Worm (Caenorhabditis elegans): ENCODE data around the gene dpl-1.

The dpl-1 gene

ce11 chrII:9170851-9171250 is 1.1 kb downstream of the dpl-1 start:
- TF ChIP-seq lin-39 (tag; optimal IDR thresholded peaks at IDR 0.05): no peak
- TF ChIP-seq pqm-1 (tag; optimal IDR thresholded peaks at IDR 0.05): no peak
- no peak for TF ChIP-seq sup-37 (GFP tag; optimal IDR thresholded peaks at IDR 0.05)
- no peak for TF ChIP-seq nhr-28 (tag; optimal IDR thresholded peaks at IDR 0.05)
- no peak for TF ChIP-seq sptf-1 (tag; optimal IDR thresholded peaks at IDR 0.05)
- TF ChIP-seq nhr-47 (tag; optimal IDR thresholded peaks at IDR 0.05): no peak
- no peak for TF ChIP-seq jun-1 (tag; optimal IDR thresholded peaks at IDR 0.05)
- TF ChIP-seq mef-2 (tag; optimal IDR thresholded peaks at IDR 0.05): no peak
- no peak for TF ChIP-seq skn-1 (tag; optimal IDR thresholded peaks at IDR 0.05)
- no peak for TF ChIP-seq unc-62 (GFP tag; optimal IDR thresholded peaks at IDR 0.05)
- TF ChIP-seq fkh-10 (GFP tag; optimal IDR thresholded peaks at IDR 0.05): no peak
- no peak for TF ChIP-seq C04F5.9 (tag; optimal IDR thresholded peaks at IDR 0.05)

DNA sequence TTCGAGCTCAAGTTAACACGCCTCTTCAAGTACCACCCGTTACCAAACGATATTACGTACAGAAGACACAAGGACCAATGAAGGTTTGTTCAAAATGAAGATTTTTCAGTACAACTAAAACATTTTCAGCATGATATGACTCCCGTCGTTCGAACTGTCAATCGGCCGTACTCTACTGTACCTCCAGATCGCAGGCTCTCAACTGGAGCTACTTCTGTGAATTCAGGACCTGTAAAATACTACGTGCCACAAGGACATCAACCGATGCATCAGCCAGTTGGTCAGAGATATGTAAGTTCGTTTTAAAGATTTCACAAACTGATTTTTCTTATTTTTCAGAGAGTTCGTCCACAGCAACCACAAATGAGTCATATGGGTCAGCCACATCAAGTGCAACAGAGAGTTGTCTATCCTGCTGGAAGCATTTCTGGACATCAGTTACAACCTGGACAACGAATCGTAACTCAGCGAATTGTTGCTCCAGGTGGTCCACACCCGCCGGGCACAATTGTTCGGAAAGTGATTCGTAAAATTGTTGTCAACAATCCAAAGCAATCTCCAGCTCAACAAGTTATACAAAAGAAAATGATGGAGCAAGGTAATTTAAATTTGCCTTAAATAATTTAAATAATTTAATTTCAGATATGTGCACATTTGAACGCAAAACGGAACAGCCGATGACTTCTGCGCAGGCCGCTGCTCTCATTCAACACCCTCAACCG is 1.9 kb downstream of the dpl-1 start:
- TF ChIP-seq efl-1 (optimal IDR thresholded peaks at IDR 0.05) (no peak), efl-1 (GFP tag; optimal IDR thresholded peaks at IDR 0.05 in 1 of 2) (peak in 1 of 2 experiments; percentile 51), aha-1 (tag; optimal IDR thresholded peaks at IDR 0.05) (peak; percentile 14), lin-14 (GFP tag; optimal IDR thresholded peaks at IDR 0.05) (no peak), xbp-1 (tag; optimal IDR thresholded peaks at IDR 0.05) (no peak), nhr-28 (tag; optimal IDR thresholded peaks at IDR 0.05) (no peak), dpl-1 (GFP tag; optimal IDR thresholded peaks at IDR 0.05) (peak in 1 of 3 experiments; percentile 17)

DNA sequence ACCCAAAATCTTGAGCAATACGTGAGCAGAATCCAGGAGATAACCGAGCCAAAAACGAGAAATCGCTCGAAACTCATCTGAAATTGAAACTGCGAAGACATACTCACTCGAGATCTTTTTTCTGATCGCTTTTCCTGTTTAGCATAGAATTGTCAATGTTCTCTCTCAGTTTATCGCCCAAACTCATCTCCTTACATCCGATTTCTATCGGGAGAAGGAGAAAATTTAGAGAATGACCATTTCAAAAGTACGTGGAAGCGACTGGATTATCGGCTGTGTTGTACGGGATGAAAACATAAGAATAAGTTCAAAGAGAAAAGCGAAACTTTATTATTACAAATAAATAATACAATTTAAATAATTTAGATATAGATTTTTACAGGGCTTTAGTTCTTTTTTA is 3.1 kb downstream of the dpl-1 start, which contains the start of gene T23G7.2:
T23G7.2 (minus strand) TSS at position 101 of the 400 bp plus-strand sequence.
- TF ChIP-seq lin-15B (tag; optimal IDR thresholded peaks at IDR 0.05) (no peak), blmp-1 (tag; optimal IDR thresholded peaks at IDR 0.05) (peak; percentile 21)

DNA sequence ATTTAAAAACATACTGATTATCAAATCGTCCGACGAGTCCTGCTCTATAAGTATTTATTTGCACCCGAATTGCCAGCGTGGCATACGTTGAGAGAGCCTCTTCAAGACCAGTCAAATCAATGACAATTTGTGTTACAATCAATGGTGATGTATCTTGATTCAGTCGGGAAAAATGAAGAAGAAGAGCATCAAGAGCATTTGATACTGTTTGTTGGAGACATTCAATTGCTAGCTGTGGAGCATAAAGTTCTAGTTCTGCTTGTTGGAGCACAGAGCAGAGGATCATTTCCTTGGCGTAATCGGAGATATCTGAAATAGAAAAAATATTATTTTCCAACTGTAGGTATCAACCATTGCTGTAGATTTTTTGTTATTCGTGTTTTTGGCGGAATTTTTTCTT is 3.8 kb downstream of the dpl-1 start:
- TF ChIP-seq C04F5.9 (tag; optimal IDR thresholded peaks at IDR 0.05) (no peak), skn-1 (tag; optimal IDR thresholded peaks at IDR 0.05) (no peak), hlh-4 (tag; optimal IDR thresholded peaks at IDR 0.05) (no peak), nhr-85 (tag) (no peak), lin-15B (tag; optimal IDR thresholded peaks at IDR 0.05) (no peak), lsy-2 (tag; optimal IDR thresholded peaks at IDR 0.05) (no peak), isw-1 (GFP tag; IDR thresholded peaks at IDR 0.05) (no peak), unc-86 (tag; optimal IDR thresholded peaks at IDR 0.05) (no peak), vab-15 (tag; optimal IDR thresholded peaks at IDR 0.05) (no peak), ceh-63 (GFP tag; optimal IDR thresholded peaks at IDR 0.05) (no peak), nhr-237 (tag; optimal IDR thresholded peaks at IDR 0.05) (no peak), fkh-4 (tag; optimal IDR thresholded peaks at IDR 0.05; ENCODE audit: borderline replicate concordance) (no peak), lin-13 (GFP tag; optimal IDR thresholded peaks at IDR 0.05) (no peak), pqm-1 (tag; optimal IDR thresholded peaks at IDR 0.05) (no peak), egl-27 (tag; optimal IDR thresholded peaks at IDR 0.05) (no peak), ceh-8 (GFP tag; optimal IDR thresholded peaks at IDR 0.05) (no peak), ama-1 (optimal IDR thresholded peaks at IDR 0.05) (no peak), ces-1 (GFP tag; optimal IDR thresholded peaks at IDR 0.05) (no peak)

ce11 chrII:9176523-9176922 is 6.8 kb downstream of the dpl-1 start:
- no peak for TF ChIP-seq nhr-76 (tag; optimal IDR thresholded peaks at IDR 0.05)
- no peak for TF ChIP-seq efl-1 (optimal IDR thresholded peaks at IDR 0.05)
- peak in 1 of 2 experiments; percentile 68 for TF ChIP-seq efl-1 (GFP tag; optimal IDR thresholded peaks at IDR 0.05 in 1 of 2)
